Worm (Caenorhabditis elegans) whole organism, L2 larva: ENCODE measurements around the gene srd-35.

ENCODE experiments used
- ceh-82 ChIP-seq: fragments of 150-350 bp; optimal IDR thresholded peaks from 2 replicates; lab custom pipeline; 2014; ENCODE audit warnings: missing biosample characterization, missing genetic modification characterization
- elt-1 ChIP-seq: fragments of 150-350 bp; optimal IDR thresholded peaks from 2 replicates; lab custom pipeline; 2014; ENCODE audit warnings: missing biosample characterization, missing genetic modification characterization
- nhr-10 ChIP-seq: sonication (generic microtip); optimal IDR thresholded peaks from 2 replicates; lab custom pipeline; 2017; ENCODE audit warnings: missing biosample characterization, missing genetic modification characterization
- nhr-11 ChIP-seq: fragments of 150-350 bp; optimal IDR thresholded peaks from 2 replicates; lab custom pipeline; 2014; ENCODE audit warnings: missing biosample characterization, missing genetic modification characterization
- nhr-23 ChIP-seq: fragments of 150-350 bp; optimal IDR thresholded peaks from 2 replicates; lab custom pipeline; 2014; ENCODE audit warnings: missing biosample characterization, missing genetic modification reagents, missing genetic modification characterization

DNA sequence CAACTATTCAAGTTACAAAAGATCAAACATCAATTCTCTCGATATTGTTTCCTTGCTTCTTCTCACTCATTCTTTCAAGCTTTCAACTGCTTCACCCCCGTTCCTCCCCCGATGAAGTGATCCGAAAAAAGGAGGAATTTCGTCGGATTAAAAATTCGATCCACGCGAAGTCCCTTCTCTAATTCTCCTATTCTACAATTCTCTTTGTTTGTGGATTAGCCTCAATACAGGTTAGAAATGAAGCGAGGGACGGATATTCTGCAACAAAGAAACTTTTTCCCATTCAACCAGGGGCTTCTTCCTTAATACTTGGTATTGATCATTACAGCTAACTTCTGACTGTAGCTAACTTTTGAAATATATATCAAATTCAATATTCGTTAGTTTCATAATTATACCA lies 19.4 kb upstream of the srd-35 start, which contains the start of gene grl-2:
- TF ChIP-seq nhr-11 (no peak), ceh-82 (no peak), elt-1 (tag; lab: Kevin White, UChicago) (no peak), nhr-10 (tag; lab: Kevin White, UChicago) (no peak), nhr-23 (tag; lab: Kevin White, UChicago) (no peak)
